Worm (Caenorhabditis elegans) whole organism, mixed stage, embryonic: ENCODE measurements around the gene ceh-91.

Experiments
- lsy-2 ChIP-seq: fragments of 150-350 bp; optimal IDR thresholded peaks from 2 replicates; lab custom pipeline; 2014; ENCODE audit warnings: missing biosample characterization, missing genetic modification characterization
- unc-39 ChIP-seq: fragments of 150-350 bp; optimal IDR thresholded peaks from 2 replicates; lab custom pipeline; 2014; ENCODE audit warnings: missing biosample characterization, missing genetic modification characterization
- ztf-11 ChIP-seq: fragments of 150-350 bp; optimal IDR thresholded peaks from 2 replicates; lab custom pipeline; 2014; ENCODE audit warnings: missing biosample characterization, missing genetic modification characterization

DNA sequence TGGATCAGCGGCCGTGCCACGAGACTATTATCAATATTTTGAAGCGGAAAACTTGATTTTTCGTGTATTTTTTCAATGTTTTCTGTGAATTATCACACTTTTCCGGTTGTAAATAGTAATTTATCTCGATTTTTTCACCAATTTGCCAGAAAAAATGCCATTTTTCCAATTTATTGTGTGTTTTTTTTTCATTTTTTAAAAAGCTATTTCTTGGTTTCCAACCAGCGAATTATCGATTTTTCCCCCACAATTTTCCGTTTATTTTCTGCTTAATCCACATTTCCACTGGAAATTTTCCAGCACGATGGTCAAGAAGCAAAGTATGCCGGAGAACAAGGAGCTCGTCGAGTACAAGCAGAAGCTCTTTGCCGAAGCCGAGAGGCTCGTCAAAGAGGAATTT lies 48.7 kb upstream of the ceh-91 start, which contains the start of gene psme-3:
- TF ChIP-seq lsy-2 = no peak
- no peak for TF ChIP-seq unc-39
- TF ChIP-seq ztf-11 (tag; lab: Kevin White, UChicago) = no peak
